Fruit fly (Drosophila melanogaster) S2 (cell line): Measurements from ENCODE around the gene Ant2.

Experiments used
- CG8478 ChIP-seq: fragments of >200 bp; optimal IDR thresholded peaks from 2 replicates; lab custom pipeline; 2018
- CTCF ChIP-seq, 2 experiments: fragments of >200 bp; optimal IDR thresholded peaks; 2 replicates each; lab custom pipeline; 2018

DNA sequence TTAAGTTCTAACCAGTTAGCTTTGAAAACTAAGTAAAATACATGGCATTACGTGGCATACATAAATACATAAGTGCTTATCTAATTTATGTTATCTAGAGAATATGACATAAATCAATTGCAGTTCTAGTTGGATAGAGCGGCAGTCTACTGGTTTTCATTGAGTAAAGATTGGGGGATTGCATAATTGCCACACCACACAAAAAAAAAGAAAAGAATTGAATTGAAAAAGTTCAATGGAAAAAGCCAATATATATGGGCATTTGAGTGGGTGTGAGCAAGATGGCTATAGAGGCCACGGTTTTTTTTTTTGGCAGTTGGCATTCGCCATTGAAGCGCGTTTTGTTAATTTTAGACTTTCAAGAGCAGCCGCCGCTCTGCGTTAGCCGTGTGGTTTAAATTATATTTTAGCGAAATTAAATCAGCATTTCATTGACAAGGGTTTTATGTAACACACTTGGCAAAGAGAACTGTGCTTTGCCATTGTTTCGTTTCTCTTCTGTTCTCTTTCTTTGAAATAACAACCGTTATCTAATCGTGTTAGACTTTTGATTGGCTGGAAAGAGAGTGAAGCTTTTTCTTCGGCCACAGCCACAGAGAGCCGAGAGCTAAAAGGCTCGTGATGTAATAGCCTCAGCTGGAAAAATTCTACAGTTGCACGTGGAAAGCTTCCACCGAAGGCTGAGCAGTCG is 3.2 kb downstream of the Ant2 start:
- TF ChIP-seq CTCF (optimal IDR thresholded peaks at IDR 0.05; lab: Kevin White, UChicago) (no peak), CG8478 (lab: Kevin White, UChicago) (no peak)
